Worm (Caenorhabditis elegans): ENCODE data around the gene ZC204.6.

Gene ZC204.6

DNA sequence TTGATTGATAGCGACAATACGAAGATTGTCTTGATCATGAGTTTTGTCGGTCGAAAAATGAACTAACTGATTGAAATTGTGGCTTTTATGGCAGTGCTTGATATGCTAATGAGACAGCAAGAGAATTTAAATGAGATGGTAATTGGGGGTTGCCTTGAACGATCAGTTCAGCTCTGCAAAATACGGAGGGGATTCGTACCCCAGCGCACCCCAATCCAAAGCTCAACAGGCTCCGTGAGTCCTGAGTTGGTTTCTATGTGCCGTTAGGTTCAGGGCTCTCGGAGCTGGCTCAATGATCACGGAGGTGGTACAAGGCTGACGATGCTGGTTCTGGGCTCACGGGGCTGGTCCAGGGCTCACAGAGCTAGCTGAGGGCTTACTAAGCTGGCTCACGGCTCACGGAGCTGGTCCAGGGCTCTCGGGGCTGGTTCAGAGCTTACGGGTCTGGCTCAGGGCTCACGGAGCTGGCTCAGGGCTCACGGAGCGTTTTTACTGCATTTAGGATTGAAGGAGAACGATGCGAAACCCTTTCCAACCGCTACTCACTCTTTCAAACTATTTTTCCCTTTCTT lies at the start of gene ZC204.6:
Gene ZC204.6 (minus strand): TSS at position 51 of the 572 bp plus-strand sequence.
- no peak for TF ChIP-seq nhr-11 (tag; optimal IDR thresholded peaks at IDR 0.05)

DNA sequence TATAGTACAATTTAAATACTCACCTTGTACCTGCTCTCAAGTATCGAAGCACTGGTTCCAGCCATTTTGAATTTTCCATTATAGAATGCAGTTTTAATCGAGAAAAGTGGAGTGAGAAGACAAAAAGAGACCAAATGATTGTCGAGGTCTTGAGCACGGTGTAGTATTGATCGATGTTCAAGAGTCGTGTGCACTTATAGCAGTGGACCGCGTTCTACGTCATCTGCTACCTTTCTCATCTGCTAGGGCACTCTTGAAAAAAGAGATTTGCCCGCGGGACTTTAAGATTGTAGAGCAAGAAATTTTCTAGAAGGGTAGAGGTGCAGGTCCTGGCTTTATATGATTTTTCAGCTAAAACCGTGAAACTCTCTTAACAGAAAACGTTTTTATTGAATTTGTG lies 48.2 kb upstream of the ZC204.6 start, which contains the start of gene fbxc-21:
Gene fbxc-21 (minus strand): TSS at position 101 of the 400 bp plus-strand sequence.
- TF ChIP-seq mec-3 (tag; optimal IDR thresholded peaks at IDR 0.05; ENCODE audit: borderline replicate concordance) (no peak), ceh-19 (GFP tag; optimal IDR thresholded peaks at IDR 0.05) (no peak), fax-1 (tag; optimal IDR thresholded peaks at IDR 0.05) (no peak), sdc-2 (tag; optimal IDR thresholded peaks at IDR 0.05) (no peak), F13H6.1 (tag; optimal IDR thresholded peaks at IDR 0.05) (no peak), ceh-18 (tag; optimal IDR thresholded peaks at IDR 0.05) (no peak), pha-4 (tag; optimal IDR thresholded peaks at IDR 0.05) (no peak)

DNA sequence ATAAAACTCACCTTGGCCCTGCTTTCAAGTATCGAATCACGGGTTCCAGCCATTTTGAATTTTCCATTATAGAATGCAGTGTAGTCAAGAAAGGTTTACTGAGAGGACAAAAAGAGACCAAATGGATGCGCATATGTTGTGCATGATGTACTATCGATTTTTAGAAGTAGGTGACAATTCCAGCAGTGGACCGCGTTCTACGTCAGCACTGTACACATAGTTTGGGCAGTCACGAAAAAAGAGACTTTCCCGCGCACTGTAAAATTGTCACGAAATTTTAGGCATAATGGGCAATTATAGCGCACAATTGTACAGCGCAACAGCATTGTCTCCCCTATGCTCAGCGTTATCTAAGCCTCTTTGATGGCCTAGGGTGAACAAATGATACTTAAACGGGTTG lies 46.4 kb upstream of the ZC204.6 start, which contains the start of gene fbxc-22:
Gene fbxc-22 (minus strand): TSS at position 101 of the 400 bp plus-strand sequence.
- TF ChIP-seq ceh-22 (tag; optimal IDR thresholded peaks at IDR 0.05) (no peak), odd-2 (tag; optimal IDR thresholded peaks at IDR 0.05) (no peak), syd-9 (tag; optimal IDR thresholded peaks at IDR 0.05) (no peak), F13H6.1 (tag; optimal IDR thresholded peaks at IDR 0.05) (no peak), Y22D7AL.16 (tag; optimal IDR thresholded peaks at IDR 0.05) (no peak), pat-9 (tag; optimal IDR thresholded peaks at IDR 0.05) (no peak), nhr-11 (tag; optimal IDR thresholded peaks at IDR 0.05) (no peak), lin-11 (tag; optimal IDR thresholded peaks at IDR 0.05) (no peak), mec-3 (tag; optimal IDR thresholded peaks at IDR 0.05; ENCODE audit: borderline replicate concordance) (no peak), K02D7.2 (tag; optimal IDR thresholded peaks at IDR 0.05) (no peak), tbx-2 (tag; optimal IDR thresholded peaks at IDR 0.05) (no peak), ceh-19 (GFP tag; optimal IDR thresholded peaks at IDR 0.05) (no peak), pha-2 (tag; optimal IDR thresholded peaks at IDR 0.05) (no peak)

DNA sequence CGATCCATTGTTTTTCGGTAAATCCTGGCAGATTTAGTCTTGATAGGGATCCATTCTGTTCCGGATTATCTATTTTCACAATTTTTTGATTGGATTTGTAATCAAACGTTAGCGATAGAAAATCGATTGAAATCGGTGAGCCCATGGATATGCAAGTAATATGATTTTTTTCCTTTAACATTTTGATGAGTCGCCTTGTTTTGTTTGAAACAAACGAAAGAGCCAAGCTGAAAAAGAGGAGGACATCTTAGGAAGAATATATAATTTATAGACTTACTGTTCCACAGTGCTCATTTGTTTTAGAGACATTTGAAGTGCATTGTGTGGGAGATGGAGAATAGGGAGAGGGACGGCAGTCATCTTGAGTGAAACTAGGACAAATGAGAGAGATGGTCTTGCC lies 44.2 kb upstream of the ZC204.6 start, which contains the start of the genes fbxb-18 and fbxb-19:
Gene fbxb-18 (minus strand): TSS at position 101 of the 400 bp plus-strand sequence.
Gene fbxb-19 (minus strand): TSS at position 369 of the 400 bp plus-strand sequence.
- TF ChIP-seq rnt-1 (tag; optimal IDR thresholded peaks at IDR 0.05) (no peak), madf-2 (tag; optimal IDR thresholded peaks at IDR 0.05) (no peak), syd-9 (tag; optimal IDR thresholded peaks at IDR 0.05) (no peak), ahr-1 (tag; optimal IDR thresholded peaks at IDR 0.05) (no peak), pag-3 (tag; optimal IDR thresholded peaks at IDR 0.05; ENCODE audit: borderline replicate concordance) (no peak), ttx-3 (tag; optimal IDR thresholded peaks at IDR 0.05) (no peak), lim-6 (tag; optimal IDR thresholded peaks at IDR 0.05) (no peak), elt-2 (tag; optimal IDR thresholded peaks at IDR 0.05) (no peak), pqm-1 (tag; optimal IDR thresholded peaks at IDR 0.05) (no peak), ceh-31 (tag; optimal IDR thresholded peaks at IDR 0.05) (no peak), pha-2 (tag; optimal IDR thresholded peaks at IDR 0.05) (no peak), K09A11.1 (tag; optimal IDR thresholded peaks at IDR 0.05; ENCODE audit: insufficient read depth) (no peak), T23F11.4 (GFP tag; optimal IDR thresholded peaks at IDR 0.05) (no peak), ceh-14 (tag; optimal IDR thresholded peaks at IDR 0.05) (no peak), eyg-1 (tag; optimal IDR thresholded peaks at IDR 0.05) (no peak)

DNA sequence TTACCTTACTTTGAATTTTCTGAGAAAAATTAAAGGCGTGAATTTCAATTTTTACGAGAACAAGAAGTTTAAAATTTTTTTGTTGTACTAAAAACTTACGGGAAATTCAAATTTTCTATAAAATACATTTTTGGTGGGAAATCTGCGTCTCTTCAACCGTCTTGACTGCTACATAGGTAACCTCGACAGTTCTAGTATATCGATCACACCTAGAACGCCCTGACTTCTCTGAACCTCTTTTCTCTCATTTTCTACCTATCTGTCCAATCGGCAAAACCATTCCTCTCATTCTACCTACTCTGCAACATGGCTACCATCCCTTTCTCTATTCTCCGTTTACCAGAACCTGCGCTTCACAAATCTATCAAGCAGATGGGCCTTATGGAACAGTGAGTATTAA lies 39.1 kb upstream of the ZC204.6 start, which contains the start of gene fbxb-25:
Gene fbxb-25 (plus strand): TSS at position 301 of the 400 bp plus-strand sequence.
- TF ChIP-seq ttx-3 (tag; optimal IDR thresholded peaks at IDR 0.05), result no peak
- TF ChIP-seq odd-2 (tag; optimal IDR thresholded peaks at IDR 0.05), result no peak
- no peak for TF ChIP-seq syd-9 (tag; optimal IDR thresholded peaks at IDR 0.05)
- no peak for TF ChIP-seq nhr-11 (tag; optimal IDR thresholded peaks at IDR 0.05)
- TF ChIP-seq fax-1 (tag; optimal IDR thresholded peaks at IDR 0.05), result no peak
- no peak for TF ChIP-seq lim-6 (tag; optimal IDR thresholded peaks at IDR 0.05)
- no peak for TF ChIP-seq ceh-14 (tag; optimal IDR thresholded peaks at IDR 0.05)
- no peak for TF ChIP-seq rnt-1 (tag; optimal IDR thresholded peaks at IDR 0.05)

DNA sequence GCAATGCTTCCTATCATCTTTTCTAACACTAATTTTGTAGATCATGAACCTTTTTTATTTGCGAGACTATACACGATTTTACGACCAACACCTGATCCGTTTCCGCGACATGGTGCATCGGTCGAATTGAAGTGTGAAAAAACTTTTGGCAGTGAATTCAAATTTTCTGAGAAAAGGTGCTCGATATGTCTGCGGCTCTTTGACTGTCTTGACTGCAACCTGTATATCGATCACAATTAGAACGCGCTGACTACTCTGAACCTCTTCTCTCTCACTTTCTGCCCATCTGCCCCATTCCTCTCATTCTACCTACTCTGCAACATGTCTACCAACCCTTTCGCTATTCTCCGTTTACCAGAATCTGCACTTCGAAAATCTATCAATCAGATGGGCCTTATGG lies 37.6 kb upstream of the ZC204.6 start, which contains the start of gene fbxb-26:
Gene fbxb-26 (plus strand): TSS at position 301 of the 400 bp plus-strand sequence.
- TF ChIP-seq eyg-1 (tag; optimal IDR thresholded peaks at IDR 0.05), result no peak
- TF ChIP-seq ceh-48 (tag; optimal IDR thresholded peaks at IDR 0.05), result no peak
- no peak for TF ChIP-seq K09A11.1 (tag; optimal IDR thresholded peaks at IDR 0.05; ENCODE audit: insufficient read depth)
- TF ChIP-seq unc-42 (tag; optimal IDR thresholded peaks at IDR 0.05), result no peak
- no peak for TF ChIP-seq che-1 (tag; optimal IDR thresholded peaks at IDR 0.05)
- TF ChIP-seq dmd-4 (tag; optimal IDR thresholded peaks at IDR 0.05; ENCODE audit: borderline replicate concordance), result no peak
- no peak for TF ChIP-seq C38D4.7 (GFP tag; optimal IDR thresholded peaks at IDR 0.05)
- TF ChIP-seq ceh-6 (GFP tag; optimal IDR thresholded peaks at IDR 0.05), result no peak
- no peak for TF ChIP-seq unc-86 (tag; optimal IDR thresholded peaks at IDR 0.05)
- TF ChIP-seq gmeb-2 (tag; optimal IDR thresholded peaks at IDR 0.05), result no peak

Data from whole organism, late embryonic.